Worm (Caenorhabditis elegans) whole organism, L1 larva: Measurements from ENCODE around the gene Y59C2A.3.

Source experiments
- Y116A8C.19 ChIP-seq: sonication (generic microtip); optimal IDR thresholded peaks from 2 replicates; lab custom pipeline; 2016; ENCODE audit warnings: missing compliant biosample characterization, missing genetic modification characterization, borderline replicate concordance
- ceh-82 ChIP-seq, 3 experiments: fragments of 150-350 bp in 1 of 3; sonication (generic microtip) in 2 of 3; optimal IDR thresholded peaks; 2 replicates each; lab custom pipeline; 2014 to 2017; ENCODE audit warnings: missing biosample characterization in 3 of 3, missing genetic modification characterization in 3 of 3
- egl-27 ChIP-seq, 2 experiments: fragments of 150-350 bp in 1 of 2; sonication (generic microtip); optimal IDR thresholded peaks; 3 replicates each; lab custom pipeline; 2017 to 2018; ENCODE audit warnings: missing biosample characterization in 2 of 2, missing genetic modification characterization in 2 of 2, missing genetic modification reagents in 2 of 2
- jun-1 ChIP-seq: fragments of 150-350 bp; optimal IDR thresholded peaks from 2 replicates; lab custom pipeline; 2014; ENCODE audit warnings: missing biosample characterization, missing genetic modification reagents, missing genetic modification characterization
- lin-13 ChIP-seq: fragments of 150-350 bp; optimal IDR thresholded peaks from 2 replicates; lab custom pipeline; 2014; ENCODE audit warnings: missing biosample characterization, missing genetic modification reagents, missing genetic modification characterization
- nhr-11 ChIP-seq: fragments of 150-350 bp; optimal IDR thresholded peaks from 2 replicates; lab custom pipeline; 2014; ENCODE audit warnings: missing biosample characterization, missing genetic modification characterization
- nhr-237 ChIP-seq: fragments of 150-350 bp; optimal IDR thresholded peaks from 2 replicates; lab custom pipeline; 2014; ENCODE audit warnings: missing biosample characterization, missing genetic modification characterization
- skn-1 ChIP-seq: fragments of 150-350 bp; optimal IDR thresholded peaks from 2 replicates; lab custom pipeline; 2014; ENCODE audit warnings: missing biosample characterization, missing genetic modification characterization
- snu-23 ChIP-seq: sonication (generic microtip); optimal IDR thresholded peaks from 2 replicates; lab custom pipeline; 2016; ENCODE audit warnings: missing genetic modification characterization, missing compliant biosample characterization

ce11 chrII:2192267-2192666 is 27.5 kb downstream of the Y59C2A.3 start:
- TF ChIP-seq snu-23 (no peak), nhr-237 (tag; lab: Kevin White, UChicago) (no peak), skn-1 (no peak), jun-1 (tag; lab: Kevin White, UChicago) (no peak), egl-27 (tag; optimal IDR thresholded peaks at IDR 0.05; lab: Kevin White, UChicago) (no peak), Y116A8C.19 (no peak), lin-13 (GFP tag; lab: Kevin White, UChicago) (no peak), ceh-82 (tag; optimal IDR thresholded peaks at IDR 0.05; lab: Kevin White, UChicago) (no peak), nhr-11 (tag; lab: Kevin White, UChicago) (no peak)
